Fruit fly (Drosophila melanogaster): ENCODE measurements around the gene SF2.

SF2 gene

DNA sequence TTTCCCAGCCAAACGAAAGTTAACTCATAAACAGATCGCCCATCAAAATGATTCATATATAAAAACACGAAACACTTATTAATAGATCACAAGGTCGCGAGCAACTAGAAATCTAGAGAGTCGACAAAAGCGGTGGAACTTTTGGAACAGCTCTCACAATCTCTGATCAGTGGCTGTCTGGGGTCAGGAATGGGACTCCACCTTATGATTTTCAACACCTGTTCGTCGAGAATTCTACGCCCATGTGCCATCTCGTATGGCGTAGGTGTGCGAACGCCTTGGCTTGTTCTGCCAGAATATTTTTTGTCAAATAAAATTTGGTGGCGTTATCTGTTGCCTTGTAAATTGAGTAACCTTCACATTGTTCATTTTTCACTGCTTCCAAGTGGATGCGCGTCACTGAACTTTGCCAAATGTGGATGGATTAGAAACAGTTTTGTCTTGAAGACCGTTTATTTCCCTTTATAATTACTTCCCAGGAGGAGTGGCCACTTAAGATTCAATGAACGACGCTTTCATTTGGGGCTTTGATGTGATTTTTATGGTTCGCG is 13.7 kb upstream of the SF2 start (continued):
- TF ChIP-seq CG7745 (tag; optimal IDR thresholded peaks at IDR 0.05): no peak
- peak; percentile 39 for TF ChIP-seq CG18619 (GFP tag; optimal IDR thresholded peaks at IDR 0.05)
- no peak for TF ChIP-seq nmo (GFP tag; optimal IDR thresholded peaks at IDR 0.05)
- TF ChIP-seq bcd (GFP tag; optimal IDR thresholded peaks at IDR 0.05): no peak
- no peak for TF ChIP-seq CG16815 (GFP tag; optimal IDR thresholded peaks at IDR 0.05)
- peak; percentile 95 for TF ChIP-seq ftz-f1 (GFP tag; optimal IDR thresholded peaks at IDR 0.05)
- TF ChIP-seq CG10565 (GFP tag; optimal IDR thresholded peaks at IDR 0.05): no peak
- TF ChIP-seq pho (GFP tag; optimal IDR thresholded peaks at IDR 0.05): peak; percentile 61
- TF ChIP-seq maf-S (GFP tag; optimal IDR thresholded peaks at IDR 0.05): no peak
- TF ChIP-seq CG15514 (GFP tag; optimal IDR thresholded peaks at IDR 0.05): peak; percentile 30
- TF ChIP-seq zen2 (GFP tag; IDR thresholded peaks at IDR 0.05; ENCODE audit: partially characterized antibody): no peak
- TF ChIP-seq gce (GFP tag; IDR thresholded peaks at IDR 0.05): no peak
- TF ChIP-seq zfh2 (GFP tag; optimal IDR thresholded peaks at IDR 0.05): peak; percentile 67
- TF ChIP-seq hb (GFP tag; IDR thresholded peaks at IDR 0.05; ENCODE audit: partially characterized antibody): no peak
- TF ChIP-seq CG32767 (GFP tag; IDR thresholded peaks at IDR 0.05): no peak
- TF ChIP-seq Hmx (GFP tag; optimal IDR thresholded peaks at IDR 0.05): no peak
- no peak for TF ChIP-seq chn (GFP tag; optimal IDR thresholded peaks at IDR 0.05)
- no peak for TF ChIP-seq CG18262 (tag; optimal IDR thresholded peaks at IDR 0.05)
- no peak for TF ChIP-seq Ravus (GFP tag; IDR thresholded peaks at IDR 0.05)
- TF ChIP-seq Lpt (GFP tag; optimal IDR thresholded peaks at IDR 0.05): no peak
- TF ChIP-seq NFAT (GFP tag; IDR thresholded peaks at IDR 0.05): peak; percentile 89; the same call in 1 of the 2 replicates
- TF ChIP-seq Myb (GFP tag; optimal IDR thresholded peaks at IDR 0.05): peak; percentile 5
- TF ChIP-seq Dref (GFP tag; IDR thresholded peaks at IDR 0.05): peak; percentile 37; the same call in 1 of the 2 replicates
- peak; percentile 29; the same call in 1 of the 2 replicates for TF ChIP-seq Ptx1 (GFP tag; IDR thresholded peaks at IDR 0.05)
- no peak for TF ChIP-seq Sox100B (GFP tag; optimal IDR thresholded peaks at IDR 0.05)
- TF ChIP-seq usp (GFP tag; optimal IDR thresholded peaks at IDR 0.05): no peak
- TF ChIP-seq Med (GFP tag): peak; percentile 96
- peak; percentile 6 for TF ChIP-seq unpg (GFP tag; optimal IDR thresholded peaks at IDR 0.05)
- no peak for TF ChIP-seq NC2α (GFP tag; optimal IDR thresholded peaks at IDR 0.05)
- peak; percentile 39 for TF ChIP-seq CG12659 (GFP tag; optimal IDR thresholded peaks at IDR 0.05)
- peak; percentile 13 for TF ChIP-seq CG13424 (tag; optimal IDR thresholded peaks at IDR 0.05)
- 0 out of 2 replicates have a peak, but pooled peaks have one; percentile 9 for TF ChIP-seq HLH3B (GFP tag; IDR thresholded peaks at IDR 0.05)
- no peak for TF ChIP-seq CG4360 (GFP tag; IDR thresholded peaks at IDR 0.05)
- no peak for TF ChIP-seq Hr39 (optimal IDR thresholded peaks at IDR 0.05)
- TF ChIP-seq btn (GFP tag; optimal IDR thresholded peaks at IDR 0.05): no peak
- TF ChIP-seq Deaf1 (tag; optimal IDR thresholded peaks at IDR 0.05): no peak
- no peak for TF ChIP-seq CG33213 (GFP tag; optimal IDR thresholded peaks at IDR 0.05)
- TF ChIP-seq esg (GFP tag; conservative IDR thresholded peaks at IDR 0.05): no peak
- TF ChIP-seq NfI (GFP tag; optimal IDR thresholded peaks at IDR 0.05): peak; percentile 71
- peak; percentile 40 to 48 for TF ChIP-seq dpn (GFP tag; optimal IDR thresholded peaks at IDR 0.05)
- TF ChIP-seq ara (GFP tag; IDR thresholded peaks at IDR 0.05): no peak
- TF ChIP-seq CG4820 (GFP tag; optimal IDR thresholded peaks at IDR 0.05): no peak
- TF ChIP-seq yki (optimal IDR thresholded peaks at IDR 0.05): no peak
- TF ChIP-seq phol (tag; optimal IDR thresholded peaks at IDR 0.05): no peak
- TF ChIP-seq Atf3 (GFP tag; optimal IDR thresholded peaks at IDR 0.05): no peak
- TF ChIP-seq br (optimal IDR thresholded peaks at IDR 0.05): no peak
- no peak for TF ChIP-seq CG4617 (GFP tag; optimal IDR thresholded peaks at IDR 0.05; ENCODE audit: borderline replicate concordance)
- peak; percentile 40; the same call in 1 of the 2 replicates for TF ChIP-seq ranshi (GFP tag; IDR thresholded peaks at IDR 0.05)
- no peak for TF ChIP-seq eve (GFP tag; optimal IDR thresholded peaks at IDR 0.05)
- peak; percentile 4 for TF ChIP-seq ems (GFP tag; optimal IDR thresholded peaks at IDR 0.05)
- no peak for TF ChIP-seq HLH4C (GFP tag; IDR thresholded peaks at IDR 0.05; ENCODE audit: partially characterized antibody)
- no peak for TF ChIP-seq CG18476 (GFP tag; optimal IDR thresholded peaks at IDR 0.05)
